Worm (Caenorhabditis elegans): ENCODE results near the gene K10C2.7.

ce11 chrX:6433688-6434087, 9.6 kb downstream of the K10C2.7 start, which contains the start of gene K10C2.2:
- TF ChIP-seq sox-4 (tag; optimal IDR thresholded peaks at IDR 0.05) (no peak), unc-98 (GFP tag; IDR thresholded peaks at IDR 0.05) (no peak), lir-3 (tag; optimal IDR thresholded peaks at IDR 0.05; ENCODE audit: poor library complexity) (no peak), ama-1 (optimal IDR thresholded peaks at IDR 0.05) (no peak), egl-27 (tag; optimal IDR thresholded peaks at IDR 0.05) (no peak), hpl-2 (GFP tag; optimal IDR thresholded peaks at IDR 0.05) (no peak), mep-1 (tag; optimal IDR thresholded peaks at IDR 0.05) (no peak), ztf-4 (tag; optimal IDR thresholded peaks at IDR 0.05) (no peak), sptf-1 (tag; optimal IDR thresholded peaks at IDR 0.05) (no peak), aly-2 (tag; optimal IDR thresholded peaks at IDR 0.05) (no peak), unc-62 (GFP tag; optimal IDR thresholded peaks at IDR 0.05) (no peak)

Measured in whole organism, L1 larva.